Worm (Caenorhabditis elegans) whole organism, late embryonic: ENCODE measurements around the gene D1086.10.

Source experiments
- C38D4.7 ChIP-seq: fragments of 200-800 bp; sonication (Bioruptor generic); optimal IDR thresholded peaks from 2 replicates; lab custom pipeline; 2018; ENCODE audit warnings: mild to moderate bottlenecking, missing genetic modification characterization, moderate library complexity, missing compliant biosample characterization
- F13H6.1 ChIP-seq: sonication (generic microtip); optimal IDR thresholded peaks from 2 replicates; lab custom pipeline; 2016; ENCODE audit warnings: missing genetic modification characterization, missing compliant biosample characterization
- ama-1 ChIP-seq: fragments of 150-350 bp; optimal IDR thresholded peaks from 2 replicates; lab custom pipeline; 2014
- ceh-45 ChIP-seq: fragments of 200-800 bp; sonication (Bioruptor generic); IDR thresholded peaks from 2 replicates; pipeline ENCODE4 v1.3.6; 2022; ENCODE audit warnings: missing genetic modification reagents, missing genetic modification characterization, missing compliant biosample characterization
- ets-4 ChIP-seq: sonication (generic microtip); optimal IDR thresholded peaks from 2 replicates; lab custom pipeline; 2016; ENCODE audit warnings: missing genetic modification characterization, missing compliant biosample characterization
- hlh-30 ChIP-seq: sonication (generic microtip); optimal IDR thresholded peaks from 2 replicates; lab custom pipeline; 2017; ENCODE audit warnings: antibody characterized with exemption, missing genetic modification characterization, missing compliant biosample characterization; ENCODE audit not compliant: insufficient read depth
- pha-4 ChIP-seq: fragments of 150-350 bp; optimal IDR thresholded peaks from 2 replicates; lab custom pipeline; 2018; ENCODE audit warnings: missing biosample characterization, missing genetic modification reagents, missing genetic modification characterization
- pqm-1 ChIP-seq: sonication (generic microtip); optimal IDR thresholded peaks from 2 replicates; lab custom pipeline; 2016; ENCODE audit warnings: missing genetic modification characterization, missing compliant biosample characterization
- tbx-7 ChIP-seq: sonication (generic microtip); optimal IDR thresholded peaks from 2 replicates; lab custom pipeline; 2016; ENCODE audit warnings: missing genotype, missing genetic modification characterization, missing compliant biosample characterization
- zip-5 ChIP-seq: sonication (generic microtip); optimal IDR thresholded peaks from 2 replicates; lab custom pipeline; 2016; ENCODE audit warnings: missing genetic modification characterization, missing compliant biosample characterization

ce11 chrV:14069899-14070298, 12.7 kb upstream of the D1086.10 start:
- TF ChIP-seq C38D4.7 (GFP tag; lab: Kevin White, UChicago) (no peak), pqm-1 (tag; lab: Kevin White, UChicago) (no peak), hlh-30 (tag; lab: Kevin White, UChicago) (no peak), ama-1 (lab: Kevin White, UChicago) (no peak), ceh-45 (GFP tag; lab: Robert Waterston, UW) (no peak), ets-4 (no peak), pha-4 (tag; lab: Kevin White, UChicago) (no peak), F13H6.1 (tag; lab: Kevin White, UChicago) (no peak), tbx-7 (no peak), zip-5 (tag; lab: Kevin White, UChicago) (no peak)
